Worm (Caenorhabditis elegans) whole organism, L4/young adult: ENCODE results near the gene best-6.

Experiments used
- dao-5 ChIP-seq: sonication (generic microtip); optimal IDR thresholded peaks from 2 replicates; lab custom pipeline; 2016; ENCODE audit warnings: missing genotype, missing genetic modification characterization, moderate library complexity, missing compliant biosample characterization
- him-1 ChIP-seq: sonication (generic microtip); optimal IDR thresholded peaks from 2 replicates; lab custom pipeline; 2016; ENCODE audit warnings: missing genotype, missing genetic modification reagents, missing genetic modification characterization, missing compliant biosample characterization

ce11 chrIV:5037489-5037888, 8.6 kb upstream of the best-6 start, which contains the start of gene C09B9.1:
- no peak for TF ChIP-seq him-1 (tag; lab: Kevin White, UChicago)
- no peak for TF ChIP-seq dao-5 (tag; lab: Kevin White, UChicago)
